Worm (Caenorhabditis elegans): ENCODE results near the gene rpl-36.A.

DNA sequence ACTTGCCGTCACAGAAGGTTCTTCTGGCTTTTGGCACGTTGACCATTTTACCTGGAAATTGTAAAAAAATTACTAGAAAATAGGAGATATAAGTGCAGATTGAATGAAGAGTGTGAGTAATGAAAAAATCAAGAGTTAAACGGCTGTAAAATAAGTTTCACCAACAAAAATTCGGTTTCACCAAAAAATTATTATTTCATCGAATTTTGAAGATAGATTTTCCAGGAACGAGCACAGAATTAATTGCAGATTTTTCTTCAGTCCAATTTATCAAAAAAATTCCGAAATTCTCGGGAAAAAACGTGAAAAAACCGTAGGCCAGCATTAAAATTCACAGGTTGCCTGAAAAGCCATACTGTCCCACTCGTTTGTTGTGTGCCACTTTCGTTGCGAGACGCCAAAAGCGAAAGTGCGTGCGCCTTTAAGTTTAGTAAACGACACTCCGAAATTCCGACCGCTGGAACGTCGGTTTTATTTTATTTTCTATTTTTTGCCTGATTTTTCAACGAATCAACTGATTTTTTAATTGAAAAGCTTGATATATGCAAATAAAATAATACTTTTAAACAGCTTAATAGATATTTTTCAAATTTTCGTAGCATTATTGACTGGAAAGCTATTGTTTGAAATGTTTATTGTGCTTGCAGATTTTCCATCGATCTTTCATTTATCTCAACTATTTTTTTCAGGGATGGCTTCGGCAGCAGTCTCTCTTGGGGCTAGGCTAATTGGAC lies at the start of gene rpl-36.A, which contains the start of gene nuo-1:
- no peak for TF ChIP-seq ama-1 (optimal IDR thresholded peaks at IDR 0.05)
- TF ChIP-seq aly-1 (tag; optimal IDR thresholded peaks at IDR 0.05), result no peak
- TF ChIP-seq flt-1 (GFP tag; IDR thresholded peaks at IDR 0.05), result no peak
- peak; percentile 23 for TF ChIP-seq F13C5.2 (tag; optimal IDR thresholded peaks at IDR 0.05)
- TF ChIP-seq ceh-13 (GFP tag; optimal IDR thresholded peaks at IDR 0.05), result no peak
- TF ChIP-seq B0310.2 (tag; optimal IDR thresholded peaks at IDR 0.05), result no peak
- no peak for TF ChIP-seq hmbx-1 (tag; optimal IDR thresholded peaks at IDR 0.05)
- no peak for TF ChIP-seq pes-1 (GFP tag; IDR thresholded peaks at IDR 0.05)
